Worm (Caenorhabditis elegans) whole organism, L2 larva: ENCODE results near the gene cku-80.

Source experiments
- ZK546.5 ChIP-seq: sonication (generic microtip); optimal IDR thresholded peaks from 2 replicates; lab custom pipeline; 2017; ENCODE audit warnings: missing biosample characterization, missing genetic modification characterization
- alr-1 ChIP-seq: fragments of 150-350 bp; optimal IDR thresholded peaks from 2 replicates; lab custom pipeline; 2014; ENCODE audit warnings: missing biosample characterization, missing genetic modification characterization
- ama-1 ChIP-seq: fragments of 150-350 bp; optimal IDR thresholded peaks from 2 replicates; lab custom pipeline; 2018; ENCODE audit warnings: inconsistent platforms
- ceh-16 ChIP-seq: fragments of 150-350 bp; optimal IDR thresholded peaks from 2 replicates; lab custom pipeline; 2014; ENCODE audit warnings: missing biosample characterization, missing genetic modification characterization
- ceh-82 ChIP-seq: fragments of 150-350 bp; optimal IDR thresholded peaks from 2 replicates; lab custom pipeline; 2014; ENCODE audit warnings: missing biosample characterization, missing genetic modification characterization
- lin-11 ChIP-seq: fragments of 150-350 bp; sonication (generic microtip); optimal IDR thresholded peaks from 2 replicates; lab custom pipeline; 2014; ENCODE audit warnings: missing biosample characterization, missing genetic modification characterization, inconsistent platforms, mixed read lengths
- nhr-12 ChIP-seq: fragments of 150-350 bp; optimal IDR thresholded peaks from 2 replicates; lab custom pipeline; 2014; ENCODE audit warnings: missing biosample characterization, missing genetic modification characterization
- nhr-237 ChIP-seq: fragments of 150-350 bp; optimal IDR thresholded peaks from 2 replicates; lab custom pipeline; 2014; ENCODE audit warnings: missing biosample characterization, missing genetic modification characterization
- skn-1 ChIP-seq: sonication (generic microtip); optimal IDR thresholded peaks from 2 replicates; lab custom pipeline; 2017; ENCODE audit warnings: missing biosample characterization, missing genetic modification characterization
- sma-9 ChIP-seq, 2 experiments: fragments of 150-350 bp in 1 of 2; sonication (generic microtip) in 1 of 2; optimal IDR thresholded peaks; 2 replicates each; lab custom pipeline; 2014 to 2016; ENCODE audit warnings: missing genetic modification characterization in 2 of 2, mild to moderate bottlenecking in 1 of 2, missing biosample characterization in 1 of 2, missing compliant biosample characterization in 1 of 2, missing genetic modification reagents in 1 of 2, moderate library complexity in 1 of 2
- zag-1 ChIP-seq: fragments of 150-350 bp; optimal IDR thresholded peaks from 2 replicates; lab custom pipeline; 2014; ENCODE audit warnings: missing biosample characterization, missing genetic modification characterization
- ztf-1 ChIP-seq: fragments of 200-800 bp; sonication (Bioruptor generic); conservative IDR thresholded peaks from 2 replicates; pipeline ENCODE4 v1.3.6; 2022; ENCODE audit warnings: missing genetic modification characterization, missing compliant biosample characterization
- ztf-4 ChIP-seq: fragments of 150-350 bp; optimal IDR thresholded peaks from 2 replicates; lab custom pipeline; 2014; ENCODE audit warnings: missing biosample characterization, missing genetic modification characterization

- no peak for TF ChIP-seq zag-1 (tag; lab: Kevin White, UChicago)
- TF ChIP-seq ztf-1 (GFP tag; lab: Robert Waterston, UW), result no peak
- TF ChIP-seq ceh-16 (tag; lab: Kevin White, UChicago), result no peak
- TF ChIP-seq alr-1 (tag; lab: Kevin White, UChicago), result no peak
- no peak for TF ChIP-seq skn-1 (tag; lab: Kevin White, UChicago)
- no peak for TF ChIP-seq sma-9 (GFP tag; optimal IDR thresholded peaks at IDR 0.05; lab: Kevin White, UChicago)
- TF ChIP-seq sma-9 (tag; optimal IDR thresholded peaks at IDR 0.05; lab: Kevin White, UChicago), result no peak
- no peak for TF ChIP-seq lin-11 (tag; lab: Kevin White, UChicago)
- no peak for TF ChIP-seq nhr-12
- TF ChIP-seq ztf-4 (tag; lab: Kevin White, UChicago), result no peak
- TF ChIP-seq ceh-82 (tag; lab: Kevin White, UChicago), result no peak
- no peak for TF ChIP-seq nhr-237 (tag; lab: Kevin White, UChicago)
- TF ChIP-seq ZK546.5 (tag; lab: Kevin White, UChicago), result no peak
- TF ChIP-seq ama-1 (lab: Kevin White, UChicago), result no peak
These were observed 12.5 kb upstream of the cku-80 start, which contains the start of gene prdx-3 for ce11 chrIII:4407144-4407543.
